Fruit fly (Drosophila melanogaster) whole organism, prepupa: ENCODE results near the gene Unc-76.

Experiments
- Blimp-1 ChIP-seq: fragments of 200-800 bp; sonication (Bioruptor generic); optimal IDR thresholded peaks from 3 replicates; lab custom pipeline; 2017; ENCODE audit warnings: missing biosample characterization, missing genetic modification characterization, mild to moderate bottlenecking, moderate library complexity, missing genetic modification reagents
- CG10631 ChIP-seq: fragments of 200-800 bp; sonication (Bioruptor generic); optimal IDR thresholded peaks from 2 replicates; lab custom pipeline; 2016; ENCODE audit warnings: missing biosample characterization, missing genetic modification characterization
- CG11294 ChIP-seq: fragments of 200-800 bp; sonication (Bioruptor generic); IDR thresholded peaks from 2 replicates; pipeline ENCODE4 v1.3.6; 2022; ENCODE audit warnings: missing biosample characterization, missing genetic modification characterization
- CG11762 ChIP-seq: fragments of 200-800 bp; sonication (Bioruptor generic); optimal IDR thresholded peaks from 3 replicates; lab custom pipeline; 2016; ENCODE audit warnings: missing biosample characterization, missing genetic modification characterization; ENCODE audit not compliant: insufficient read depth
- CG11902 ChIP-seq: fragments of 200-800 bp; sonication (Bioruptor generic); optimal IDR thresholded peaks from 3 replicates; lab custom pipeline; 2016; ENCODE audit warnings: missing biosample characterization, missing genetic modification characterization
- CG15336 ChIP-seq: fragments of 200-800 bp; sonication (Bioruptor generic); IDR thresholded peaks from 2 replicates; pipeline ENCODE4 v1.3.6; 2022; ENCODE audit warnings: missing biosample characterization, missing genetic modification characterization
- CG1621 ChIP-seq: fragments of 200-800 bp; sonication (Bioruptor generic); optimal IDR thresholded peaks from 3 replicates; lab custom pipeline; 2018; ENCODE audit warnings: missing biosample characterization, mild to moderate bottlenecking, missing genetic modification characterization
- CG16779 ChIP-seq: fragments of 200-800 bp; sonication (Bioruptor generic); optimal IDR thresholded peaks from 3 replicates; lab custom pipeline; 2017; ENCODE audit warnings: missing biosample characterization, mild to moderate bottlenecking, missing genetic modification characterization
- CG3032 ChIP-seq: fragments of 200-800 bp; optimal IDR thresholded peaks from 2 replicates; lab custom pipeline; 2019; ENCODE audit warnings: missing biosample characterization, mild to moderate bottlenecking, missing genetic modification characterization, moderate library complexity
- CG32006 ChIP-seq: fragments of 200-800 bp; sonication (Bioruptor generic); optimal IDR thresholded peaks from 3 replicates; lab custom pipeline; 2017; ENCODE audit warnings: missing biosample characterization, mild to moderate bottlenecking, missing genetic modification characterization
- CG34406 ChIP-seq: fragments of 200-800 bp; sonication (Bioruptor generic); optimal IDR thresholded peaks from 3 replicates; lab custom pipeline; 2016; ENCODE audit warnings: missing biosample characterization, missing genetic modification characterization
- CG3919 ChIP-seq: fragments of 200-800 bp; sonication (Bioruptor generic); optimal IDR thresholded peaks from 3 replicates; lab custom pipeline; 2016; ENCODE audit warnings: missing biosample characterization, missing genetic modification characterization
- CG4318 ChIP-seq: fragments of 200-800 bp; sonication (Bioruptor generic); optimal IDR thresholded peaks from 3 replicates; lab custom pipeline; 2017; ENCODE audit warnings: missing biosample characterization, mild to moderate bottlenecking, missing genetic modification characterization
- CG6163 ChIP-seq: fragments of 200-800 bp; sonication (Bioruptor generic); IDR thresholded peaks from 3 replicates; pipeline ENCODE4 v1.3.6; 2022; ENCODE audit warnings: missing biosample characterization, missing genetic modification characterization
- CG6276 ChIP-seq: fragments of 200-800 bp; sonication (Bioruptor generic); optimal IDR thresholded peaks from 2 replicates; lab custom pipeline; 2017; ENCODE audit warnings: missing biosample characterization, mild to moderate bottlenecking, missing genetic modification characterization
- CG6792 ChIP-seq: fragments of 200-800 bp; sonication (Bioruptor generic); optimal IDR thresholded peaks from 3 replicates; lab custom pipeline; 2016; ENCODE audit warnings: missing biosample characterization, missing genetic modification characterization
- CG6808 ChIP-seq: fragments of 200-800 bp; sonication (Bioruptor generic); optimal IDR thresholded peaks from 3 replicates; lab custom pipeline; 2017; ENCODE audit warnings: missing biosample characterization, missing genetic modification characterization, mild to moderate bottlenecking, moderate library complexity, missing genetic modification reagents
- CG6854 ChIP-seq: fragments of 200-800 bp; sonication (Bioruptor generic); optimal IDR thresholded peaks from 2 replicates; lab custom pipeline; 2017; ENCODE audit warnings: missing biosample characterization, mild to moderate bottlenecking, missing genetic modification characterization
- CG7368 ChIP-seq: fragments of 200-800 bp; sonication (Bioruptor generic); optimal IDR thresholded peaks from 3 replicates; lab custom pipeline; 2016; ENCODE audit warnings: missing biosample characterization, missing genetic modification characterization
- CG8119 ChIP-seq: fragments of 200-800 bp; sonication (Bioruptor generic); IDR thresholded peaks from 3 replicates; pipeline ENCODE4 v1.3.6; 2022; ENCODE audit warnings: missing biosample characterization, missing genetic modification characterization
- CG8319 ChIP-seq: fragments of 200-800 bp; sonication (Bioruptor generic); optimal IDR thresholded peaks from 3 replicates; lab custom pipeline; 2016; ENCODE audit warnings: missing biosample characterization, missing genetic modification characterization
- CG8632 ChIP-seq: fragments of 200-800 bp; sonication (Bioruptor generic); optimal IDR thresholded peaks from 3 replicates; lab custom pipeline; 2016; ENCODE audit warnings: missing biosample characterization, missing genetic modification characterization
- Eip75B ChIP-seq: fragments of 200-800 bp; sonication (Bioruptor generic); optimal IDR thresholded peaks from 3 replicates; lab custom pipeline; 2016; ENCODE audit warnings: missing biosample characterization, missing genetic modification characterization
- Eip78C ChIP-seq: fragments of 200-800 bp; sonication (Bioruptor generic); peaks from one replicate; lab custom pipeline; 2016; ENCODE audit warnings: missing biosample characterization, missing genetic modification characterization
- Ets21C ChIP-seq: fragments of 200-800 bp; sonication (Bioruptor generic); optimal IDR thresholded peaks from 3 replicates; lab custom pipeline; 2016; ENCODE audit warnings: missing biosample characterization, missing genetic modification characterization
- Ets96B ChIP-seq: fragments of 200-800 bp; optimal IDR thresholded peaks from 2 replicates; lab custom pipeline; 2019; ENCODE audit warnings: missing biosample characterization, mild to moderate bottlenecking, missing genetic modification characterization, moderate library complexity
- Gug ChIP-seq: fragments of 200-800 bp; sonication (Bioruptor generic); IDR thresholded peaks from 2 replicates; pipeline ENCODE4 v1.3.6; 2022; ENCODE audit warnings: missing biosample characterization, missing genetic modification characterization
- Hr38 ChIP-seq: sonication (Bioruptor generic); optimal IDR thresholded peaks from 2 replicates; lab custom pipeline; 2016; ENCODE audit warnings: missing biosample characterization, missing genetic modification characterization
- Hr39 ChIP-seq: fragments of 200-800 bp; sonication (Bioruptor generic); optimal IDR thresholded peaks from 2 replicates; lab custom pipeline; 2016; ENCODE audit warnings: missing biosample characterization, missing genetic modification characterization
- Hr4 ChIP-seq: fragments of 200-800 bp; sonication (Bioruptor generic); optimal IDR thresholded peaks from 3 replicates; lab custom pipeline; 2016; ENCODE audit warnings: missing biosample characterization, missing genetic modification characterization
- Lpt ChIP-seq: fragments of 200-800 bp; sonication (Bioruptor generic); optimal IDR thresholded peaks from 3 replicates; lab custom pipeline; 2016; ENCODE audit warnings: missing biosample characterization, missing genetic modification characterization
- Met ChIP-seq: fragments of 200-800 bp; sonication (Bioruptor generic); optimal IDR thresholded peaks from 3 replicates; lab custom pipeline; 2016; ENCODE audit warnings: missing biosample characterization, missing genetic modification characterization
- Smox ChIP-seq: fragments of 200-800 bp; sonication (Bioruptor generic); optimal IDR thresholded peaks from 3 replicates; lab custom pipeline; 2016; ENCODE audit warnings: missing biosample characterization, missing genetic modification characterization
- Sox102F ChIP-seq: fragments of 200-800 bp; sonication (Bioruptor generic); optimal IDR thresholded peaks from 2 replicates; lab custom pipeline; 2016; ENCODE audit warnings: missing biosample characterization, mild to moderate bottlenecking, missing genetic modification characterization
- Sox14 ChIP-seq: fragments of 200-800 bp; sonication (Bioruptor generic); optimal IDR thresholded peaks from 3 replicates; lab custom pipeline; 2016; ENCODE audit warnings: missing biosample characterization, missing genetic modification characterization
- Sox15 ChIP-seq: fragments of 200-800 bp; sonication (Bioruptor generic); optimal IDR thresholded peaks from 3 replicates; lab custom pipeline; 2016; ENCODE audit warnings: missing biosample characterization, missing genetic modification characterization
- acj6 ChIP-seq: fragments of 200-800 bp; sonication (Bioruptor generic); optimal IDR thresholded peaks from 3 replicates; lab custom pipeline; 2016; ENCODE audit warnings: missing biosample characterization, missing genetic modification characterization
- cyc ChIP-seq: fragments of 200-800 bp; sonication (Bioruptor generic); optimal IDR thresholded peaks from 3 replicates; lab custom pipeline; 2016; ENCODE audit warnings: missing biosample characterization, missing genetic modification characterization
- dac ChIP-seq: fragments of 200-800 bp; sonication (Bioruptor generic); optimal IDR thresholded peaks from 2 replicates; lab custom pipeline; 2017; ENCODE audit warnings: missing biosample characterization, mild to moderate bottlenecking, missing genetic modification characterization
- dsx ChIP-seq: fragments of 200-800 bp; optimal IDR thresholded peaks from 3 replicates; lab custom pipeline; 2019; ENCODE audit warnings: missing biosample characterization, mild to moderate bottlenecking, missing genetic modification characterization, moderate library complexity; ENCODE audit not compliant: poor library complexity, severe bottlenecking
- eg ChIP-seq: fragments of 200-800 bp; sonication (Bioruptor generic); IDR thresholded peaks from 3 replicates; pipeline ENCODE4 v1.3.6; 2022; ENCODE audit warnings: missing biosample characterization, missing genetic modification characterization
- esn ChIP-seq: fragments of 200-800 bp; sonication (Bioruptor generic); optimal IDR thresholded peaks from 2 replicates; lab custom pipeline; 2016; ENCODE audit warnings: missing biosample characterization, mild to moderate bottlenecking, missing genetic modification characterization, moderate library complexity
- fd59A ChIP-seq: fragments of 200-800 bp; sonication (Bioruptor generic); optimal IDR thresholded peaks from 2 replicates; lab custom pipeline; 2017; ENCODE audit warnings: missing biosample characterization, mild to moderate bottlenecking, missing genetic modification characterization, missing genetic modification reagents
- fkh ChIP-seq: fragments of 200-800 bp; sonication (Bioruptor generic); optimal IDR thresholded peaks from 3 replicates; lab custom pipeline; 2017; ENCODE audit warnings: missing biosample characterization, mild to moderate bottlenecking, missing genetic modification characterization, moderate library complexity
- lz ChIP-seq: fragments of 200-800 bp; sonication (Bioruptor generic); optimal IDR thresholded peaks from 3 replicates; lab custom pipeline; 2016; ENCODE audit warnings: missing biosample characterization, missing genetic modification characterization
- net ChIP-seq: fragments of 200-800 bp; sonication (Bioruptor generic); optimal IDR thresholded peaks from 3 replicates; lab custom pipeline; 2016; ENCODE audit warnings: missing biosample characterization, missing genetic modification characterization
- pdm3 ChIP-seq: fragments of 200-800 bp; sonication (Bioruptor generic); optimal IDR thresholded peaks from 3 replicates; lab custom pipeline; 2016; ENCODE audit warnings: missing biosample characterization, missing genetic modification characterization
- spab ChIP-seq: fragments of 200-800 bp; sonication (Bioruptor generic); optimal IDR thresholded peaks from 2 replicates; lab custom pipeline; 2017; ENCODE audit warnings: missing biosample characterization, mild to moderate bottlenecking, missing genetic modification characterization, missing genetic modification reagents
- ss ChIP-seq, 2 experiments: fragments of 200-800 bp; sonication (Bioruptor generic); optimal IDR thresholded peaks; 2 replicates in 1 of 2; 3 replicates in 1 of 2; lab custom pipeline; 2017 to 2018; ENCODE audit warnings: mild to moderate bottlenecking in 2 of 2, missing biosample characterization in 2 of 2, missing genetic modification characterization in 2 of 2, moderate library complexity in 1 of 2
- svp ChIP-seq: fragments of 200-800 bp; sonication (Bioruptor generic); peaks from one replicate; lab custom pipeline; 2016; ENCODE audit warnings: missing biosample characterization, missing genetic modification characterization
- topi ChIP-seq: fragments of 200-800 bp; sonication (Bioruptor generic); optimal IDR thresholded peaks from 3 replicates; lab custom pipeline; 2016; ENCODE audit warnings: missing biosample characterization, missing genetic modification characterization
- vri ChIP-seq: fragments of 200-800 bp; sonication (Bioruptor generic); optimal IDR thresholded peaks from 3 replicates; lab custom pipeline; 2016; ENCODE audit warnings: missing biosample characterization, mild to moderate bottlenecking, missing genetic modification characterization

The Unc-76 gene

dm6 chrX:2080367-2080927 lies at the start of gene Unc-76, which contains the start of gene CG16903:
Gene Unc-76 (plus strand): TSS chrX:2080610.
Gene CG16903 (minus strand): TSS chrX:2080405.
- TF ChIP-seq CG4318: no peak
- TF ChIP-seq Ets21C (GFP tag; lab: Kevin White, UChicago): no peak
- TF ChIP-seq fkh (GFP tag; lab: Kevin White, UChicago): peak; percentile 11
- TF ChIP-seq eg (GFP tag; lab: Robert Waterston, UW): 0 out of 3 replicates have a peak, but pooled peaks have one; percentile 7
- peak; percentile 83 for TF ChIP-seq Eip78C (GFP tag; lab: Kevin White, UChicago)
- TF ChIP-seq spab: no peak
- TF ChIP-seq CG6276 (GFP tag; lab: Kevin White, UChicago): no peak
- TF ChIP-seq Lpt: no peak
- TF ChIP-seq Hr39 (GFP tag; lab: Kevin White, UChicago): no peak
- no peak for TF ChIP-seq CG34406
- no peak for TF ChIP-seq CG11762 (GFP tag; lab: Kevin White, UChicago)
- peak; percentile 21 for TF ChIP-seq lz (GFP tag; lab: Kevin White, UChicago)
- peak; percentile 6 for TF ChIP-seq CG3919 (GFP tag; lab: Kevin White, UChicago)
- no peak for TF ChIP-seq fd59A
- TF ChIP-seq Smox: no peak
- no peak for TF ChIP-seq Blimp-1
- peak; percentile 34; the same call in 1 of the 3 replicates for TF ChIP-seq CG8119 (GFP tag; lab: Robert Waterston, UW)
- TF ChIP-seq CG6163 (GFP tag; lab: Robert Waterston, UW): 0 out of 3 replicates have a peak, but pooled peaks have one; percentile 26
- no peak for TF ChIP-seq CG7368 (GFP tag; lab: Kevin White, UChicago)
- TF ChIP-seq net (GFP tag; lab: Kevin White, UChicago): no peak
- TF ChIP-seq Sox14 (GFP tag; lab: Kevin White, UChicago): peak; percentile 32
- TF ChIP-seq Sox102F: no peak
- TF ChIP-seq ss (GFP tag; optimal IDR thresholded peaks at IDR 0.05; lab: Kevin White, UChicago): peak; percentile 41 to 54
- TF ChIP-seq Eip75B (GFP tag; lab: Kevin White, UChicago): no peak
- no peak for TF ChIP-seq CG32006
- no peak for TF ChIP-seq acj6 (GFP tag; lab: Kevin White, UChicago)
- no peak for TF ChIP-seq CG10631 (GFP tag; lab: Kevin White, UChicago)
- TF ChIP-seq topi (GFP tag; lab: Kevin White, UChicago): no peak
- peak; percentile 85 for TF ChIP-seq CG6854 (GFP tag; lab: Kevin White, UChicago)
- peak; percentile 27 for TF ChIP-seq CG3032
- peak; percentile 13 for TF ChIP-seq CG6808 (GFP tag; lab: Kevin White, UChicago)
- peak; percentile 70 for TF ChIP-seq svp
- no peak for TF ChIP-seq CG11294
- no peak for TF ChIP-seq pdm3 (GFP tag; lab: Kevin White, UChicago)
- peak; percentile 51 for TF ChIP-seq CG1621 (tag; lab: Kevin White, UChicago)
- TF ChIP-seq CG8632 (GFP tag; lab: Kevin White, UChicago): no peak
- TF ChIP-seq Hr4 (GFP tag; lab: Kevin White, UChicago): no peak
- no peak for TF ChIP-seq cyc (GFP tag; lab: Kevin White, UChicago)
- no peak for TF ChIP-seq Sox15 (GFP tag; lab: Kevin White, UChicago)
- TF ChIP-seq dsx (GFP tag; lab: Kevin White, UChicago): peak; percentile 59
- no peak for TF ChIP-seq CG11902 (GFP tag; lab: Kevin White, UChicago)
- peak; percentile 17 for TF ChIP-seq esn (GFP tag; lab: Kevin White, UChicago)
- TF ChIP-seq dac (GFP tag; lab: Kevin White, UChicago): no peak
- TF ChIP-seq vri: peak; percentile 51
- TF ChIP-seq CG15336 (GFP tag; lab: Robert Waterston, UW): peak; percentile 30; the same call in 1 of the 2 replicates
- no peak for TF ChIP-seq CG8319
- no peak for TF ChIP-seq Met
- TF ChIP-seq Ets96B (tag; lab: Kevin White, UChicago): peak; percentile 28
- TF ChIP-seq Gug: no peak
- TF ChIP-seq CG16779 (tag; lab: Kevin White, UChicago): peak; percentile 25
- TF ChIP-seq CG6792 (GFP tag; lab: Kevin White, UChicago): no peak
- TF ChIP-seq Hr38: no peak
